Fruit fly (Drosophila melanogaster) whole organism, embryonic: ENCODE measurements around the gene HP1c.

ENCODE experiments used
- CG17186 ChIP-seq: fragments of 200-800 bp; sonication (Bioruptor generic); optimal IDR thresholded peaks from 3 replicates; lab custom pipeline; 2017; ENCODE audit warnings: missing biosample characterization, missing genetic modification reagents, missing genetic modification characterization
- CG2199 ChIP-seq: fragments of 200-800 bp; sonication (Bioruptor generic); IDR thresholded peaks from 3 replicates; pipeline ENCODE4 v1.3.6; 2022; ENCODE audit warnings: missing biosample characterization, missing genetic modification characterization
- CG2678 ChIP-seq: fragments of 200-800 bp; sonication (Bioruptor generic); optimal IDR thresholded peaks from 3 replicates; lab custom pipeline; 2019; ENCODE audit warnings: missing biosample characterization, mild to moderate bottlenecking, missing genetic modification characterization, moderate library complexity
- CG31224 ChIP-seq: fragments of 200-800 bp; sonication (Bioruptor generic); IDR thresholded peaks from 2 replicates; pipeline ENCODE4 v1.3.6; 2022; ENCODE audit warnings: missing biosample characterization, missing genetic modification characterization
- CG8924 ChIP-seq: fragments of 200-800 bp; optimal IDR thresholded peaks from 3 replicates; lab custom pipeline; 2019; ENCODE audit warnings: missing biosample characterization, mild to moderate bottlenecking, missing genetic modification characterization, moderate library complexity
- CG9797 ChIP-seq: fragments of 200-800 bp; sonication (Bioruptor generic); optimal IDR thresholded peaks from 3 replicates; lab custom pipeline; 2018; ENCODE audit warnings: missing biosample characterization, mild to moderate bottlenecking, missing genetic modification characterization
- E2f2 ChIP-seq: fragments of 200-800 bp; sonication (Bioruptor generic); IDR thresholded peaks from 2 replicates; pipeline ENCODE4 v1.3.6; 2022; ENCODE audit warnings: missing biosample characterization, missing genetic modification characterization
- cg ChIP-seq: fragments of 200-800 bp; sonication (Bioruptor generic); optimal IDR thresholded peaks from 3 replicates; lab custom pipeline; 2019; ENCODE audit warnings: missing biosample characterization, mild to moderate bottlenecking, missing genetic modification characterization, moderate library complexity
- hkb ChIP-seq, 2 experiments: fragments of 200-800 bp in 1 of 2; fragments of >200 bp in 1 of 2; sonication (Bioruptor generic) in 1 of 2; IDR thresholded peaks in 1 of 2; optimal IDR thresholded peaks in 1 of 2; 2 replicates each; pipeline versions ENCODE4 v1.3.6 to Lab custom; 2017 to 2022; ENCODE audit warnings: missing biosample characterization in 1 of 2, missing genetic modification characterization in 1 of 2
- sisA ChIP-seq: fragments of 200-800 bp; sonication (Bioruptor generic); IDR thresholded peaks from 2 replicates; pipeline ENCODE4 v1.3.6; 2022; ENCODE audit warnings: missing biosample characterization, missing genetic modification characterization
- wek ChIP-seq: fragments of 200-800 bp; sonication (Bioruptor generic); optimal IDR thresholded peaks from 3 replicates; lab custom pipeline; 2018; ENCODE audit warnings: missing biosample characterization, mild to moderate bottlenecking, missing genetic modification characterization, moderate library complexity
- zfh1 ChIP-seq: fragments of 200-800 bp; sonication (Bioruptor generic); IDR thresholded peaks from 3 replicates; pipeline ENCODE4 v1.3.6; 2022; ENCODE audit warnings: missing biosample characterization, missing genetic modification characterization

dm6 chr3R:22726031-22726770, 19.2 kb upstream of the HP1c start, which contains the start of gene RNF220:
- TF ChIP-seq hkb (optimal IDR thresholded peaks at IDR 0.05; lab: Kevin White, UChicago): no peak
- no peak for TF ChIP-seq hkb (GFP tag; IDR thresholded peaks at IDR 0.05; lab: Robert Waterston, UW)
- TF ChIP-seq zfh1 (GFP tag; lab: Robert Waterston, UW): 0 out of 3 replicates have a peak, but pooled peaks have one; percentile 20
- TF ChIP-seq CG2678 (tag; lab: Kevin White, UChicago): peak; percentile 35
- TF ChIP-seq CG31224 (GFP tag; lab: Robert Waterston, UW): no peak
- TF ChIP-seq sisA (GFP tag; lab: Robert Waterston, UW): no peak
- no peak for TF ChIP-seq cg (GFP tag; lab: Kevin White, UChicago)
- no peak for TF ChIP-seq E2f2 (GFP tag; lab: Robert Waterston, UW)
- TF ChIP-seq CG17186 (GFP tag; lab: Kevin White, UChicago): no peak
- TF ChIP-seq CG2199 (GFP tag; lab: Robert Waterston, UW): no peak
- no peak for TF ChIP-seq CG8924 (tag; lab: Kevin White, UChicago)
- no peak for TF ChIP-seq wek (GFP tag; lab: Kevin White, UChicago)
- peak; percentile 59 for TF ChIP-seq CG9797 (GFP tag; lab: Kevin White, UChicago)
